Worm (Caenorhabditis elegans) whole organism, young adult: Measurements from ENCODE around the gene R07E5.19.

ENCODE experiments used
- C06A6.2 ChIP-seq: fragments of 200-800 bp; sonication (Bioruptor generic); conservative IDR thresholded peaks from 2 replicates; pipeline ENCODE4 v1.3.6; 2022; ENCODE audit warnings: missing genetic modification characterization, missing compliant biosample characterization
- F22D6.2 ChIP-seq: sonication (generic microtip); optimal IDR thresholded peaks from 2 replicates; lab custom pipeline; 2016; ENCODE audit warnings: mild to moderate bottlenecking, missing genetic modification characterization, missing compliant biosample characterization
- F57C9.4 ChIP-seq: sonication (generic microtip); optimal IDR thresholded peaks from 2 replicates; lab custom pipeline; 2017; ENCODE audit warnings: mild to moderate bottlenecking, missing genetic modification characterization, missing compliant biosample characterization
- K11D2.4 ChIP-seq: fragments of 200-800 bp; sonication (Bioruptor generic); IDR thresholded peaks from 2 replicates; pipeline ENCODE4 v1.3.6; 2022; ENCODE audit warnings: missing genetic modification reagents, missing genetic modification characterization, missing compliant biosample characterization
- T07F8.4 ChIP-seq: sonication (generic microtip); optimal IDR thresholded peaks from 2 replicates; lab custom pipeline; 2016; ENCODE audit warnings: mild to moderate bottlenecking, missing genetic modification characterization, moderate library complexity, missing compliant biosample characterization
- Y53G8AR.9 ChIP-seq: fragments of 200-800 bp; sonication (Bioruptor generic); conservative IDR thresholded peaks from 2 replicates; pipeline ENCODE4 v1.3.6; 2022; ENCODE audit warnings: missing genetic modification reagents, missing genetic modification characterization, missing compliant biosample characterization
- Y67H2A.10 ChIP-seq: fragments of 200-800 bp; sonication (Bioruptor generic); conservative IDR thresholded peaks from 2 replicates; pipeline ENCODE4 v1.3.6; 2022; ENCODE audit warnings: missing genetic modification reagents, missing genetic modification characterization, missing compliant biosample characterization
- atf-7 ChIP-seq: sonication (generic microtip); optimal IDR thresholded peaks from 2 replicates; lab custom pipeline; 2017; ENCODE audit warnings: mild to moderate bottlenecking, missing genetic modification characterization, missing compliant biosample characterization
- athp-1 ChIP-seq: sonication (generic microtip); optimal IDR thresholded peaks from 2 replicates; lab custom pipeline; 2017; ENCODE audit warnings: mild to moderate bottlenecking, missing genetic modification characterization, missing compliant biosample characterization
- attf-3 ChIP-seq: fragments of 200-800 bp; sonication (Bioruptor generic); conservative IDR thresholded peaks from 2 replicates; pipeline ENCODE4 v1.3.6; 2022; ENCODE audit warnings: missing genetic modification reagents, missing genetic modification characterization, missing compliant biosample characterization
- cebp-2 ChIP-seq: fragments of 200-800 bp; sonication (Bioruptor generic); IDR thresholded peaks from 2 replicates; pipeline ENCODE4 v1.3.6; 2022; ENCODE audit warnings: missing genetic modification characterization, missing compliant biosample characterization
- ceh-100 ChIP-seq: fragments of 200-800 bp; sonication (Bioruptor generic); IDR thresholded peaks from 2 replicates; pipeline ENCODE4 v1.3.6; 2022; ENCODE audit warnings: missing genetic modification reagents, missing genetic modification characterization, missing compliant biosample characterization
- ceh-40 ChIP-seq: fragments of 200-800 bp; sonication (Bioruptor generic); IDR thresholded peaks from 2 replicates; pipeline ENCODE4 v1.3.6; 2022; ENCODE audit warnings: missing genetic modification characterization, missing compliant biosample characterization
- dox-1 ChIP-seq: fragments of 200-800 bp; sonication (Bioruptor generic); IDR thresholded peaks from 2 replicates; pipeline ENCODE4 v1.3.6; 2022; ENCODE audit warnings: missing genetic modification reagents, missing genetic modification characterization, missing compliant biosample characterization
- dpff-1 ChIP-seq: sonication (generic microtip); optimal IDR thresholded peaks from 2 replicates; lab custom pipeline; 2017; ENCODE audit warnings: mild to moderate bottlenecking, missing genetic modification characterization, missing compliant biosample characterization
- gei-17 ChIP-seq: fragments of 200-800 bp; sonication (Bioruptor generic); optimal IDR thresholded peaks from 2 replicates; lab custom pipeline; 2018; ENCODE audit warnings: mild to moderate bottlenecking, missing genetic modification characterization, missing compliant biosample characterization
- him-1 ChIP-seq: sonication (generic microtip); optimal IDR thresholded peaks from 2 replicates; lab custom pipeline; 2016; ENCODE audit warnings: missing genotype, missing genetic modification reagents, missing genetic modification characterization, missing compliant biosample characterization
- hmg-20 ChIP-seq: fragments of 200-800 bp; sonication (Bioruptor generic); IDR thresholded peaks from 2 replicates; pipeline ENCODE4 v1.3.6; 2022; ENCODE audit warnings: missing genetic modification reagents, missing genetic modification characterization, missing compliant biosample characterization
- lag-1 ChIP-seq: fragments of 200-800 bp; sonication (Bioruptor generic); IDR thresholded peaks from 2 replicates; pipeline ENCODE4 v1.3.6; 2022; ENCODE audit warnings: missing genetic modification reagents, missing genetic modification characterization, missing compliant biosample characterization
- let-607 ChIP-seq, 2 experiments: fragments of 200-800 bp in 1 of 2; sonication (Bioruptor generic) in 1 of 2; sonication (generic microtip) in 1 of 2; optimal IDR thresholded peaks; 2 replicates each; lab custom pipeline; 2016 to 2018; ENCODE audit warnings: mild to moderate bottlenecking in 2 of 2, missing compliant biosample characterization in 2 of 2, missing genetic modification characterization in 2 of 2, moderate library complexity in 2 of 2, missing genotype in 1 of 2
- madf-6 ChIP-seq: fragments of 200-800 bp; sonication (Bioruptor generic); IDR thresholded peaks from 2 replicates; pipeline ENCODE4 v1.3.6; 2022; ENCODE audit warnings: missing genetic modification reagents, missing genetic modification characterization, missing compliant biosample characterization
- mes-4 ChIP-seq: sonication (generic microtip); optimal IDR thresholded peaks from 2 replicates; lab custom pipeline; 2016; ENCODE audit warnings: missing genotype, missing genetic modification characterization, missing compliant biosample characterization
- nfya-1 ChIP-seq: sonication (generic microtip); optimal IDR thresholded peaks from 2 replicates; lab custom pipeline; 2017; ENCODE audit warnings: antibody characterized with exemption, missing compliant biosample characterization, missing genetic modification characterization, borderline replicate concordance; ENCODE audit not compliant: insufficient read depth
- nhr-27 ChIP-seq: fragments of 200-800 bp; sonication (Bioruptor generic); optimal IDR thresholded peaks from 2 replicates; lab custom pipeline; 2018; ENCODE audit warnings: mild to moderate bottlenecking, missing genetic modification characterization, moderate library complexity, missing compliant biosample characterization
- nhr-90 ChIP-seq: sonication (generic microtip); optimal IDR thresholded peaks from 2 replicates; lab custom pipeline; 2016; ENCODE audit warnings: missing genotype, mild to moderate bottlenecking, missing genetic modification characterization, missing compliant biosample characterization
- pbrm-1 ChIP-seq: fragments of 200-800 bp; sonication (Bioruptor generic); IDR thresholded peaks from 2 replicates; pipeline ENCODE4 v1.3.6; 2022; ENCODE audit warnings: missing genetic modification reagents, missing genetic modification characterization, missing compliant biosample characterization
- rcor-1 ChIP-seq: fragments of 200-800 bp; sonication (Bioruptor generic); IDR thresholded peaks from 2 replicates; pipeline ENCODE4 v1.3.6; 2022; ENCODE audit warnings: missing genetic modification reagents, missing genetic modification characterization, missing compliant biosample characterization
- repo-1 ChIP-seq: sonication (generic microtip); optimal IDR thresholded peaks from 2 replicates; lab custom pipeline; 2017; ENCODE audit warnings: mild to moderate bottlenecking, missing genetic modification characterization, missing compliant biosample characterization
- snpc-1.1 ChIP-seq: sonication (generic microtip); optimal IDR thresholded peaks from 2 replicates; lab custom pipeline; 2017; ENCODE audit warnings: missing genetic modification characterization, mild to moderate bottlenecking, missing compliant biosample characterization, antibody characterized with exemption, moderate library complexity, missing genotype, missing genetic modification reagents; ENCODE audit not compliant: insufficient read depth
- snpc-3.4 ChIP-seq: sonication (generic microtip); optimal IDR thresholded peaks from 2 replicates; lab custom pipeline; 2017; ENCODE audit warnings: missing genetic modification characterization, mild to moderate bottlenecking, missing compliant biosample characterization, antibody characterized with exemption, moderate library complexity, missing genotype, missing genetic modification reagents
- snpc-4 ChIP-seq, 5 experiments: fragments of 150-350 bp in 1 of 5; sonication (generic microtip) in 4 of 5; optimal IDR thresholded peaks; 2 replicates each; lab custom pipeline; 2014 to 2018; ENCODE audit warnings: missing genetic modification characterization in 5 of 5, missing biosample characterization in 3 of 5, antibody characterized with exemption in 2 of 5, mild to moderate bottlenecking in 2 of 5, missing compliant biosample characterization in 2 of 5, missing genotype in 2 of 5, moderate library complexity in 2 of 5, missing genetic modification reagents in 1 of 5
- somi-1 ChIP-seq: fragments of 200-800 bp; sonication (Bioruptor generic); optimal IDR thresholded peaks from 2 replicates; lab custom pipeline; 2018; ENCODE audit warnings: mild to moderate bottlenecking, missing genetic modification characterization, missing compliant biosample characterization
- tbx-9 ChIP-seq: sonication (generic microtip); optimal IDR thresholded peaks from 2 replicates; lab custom pipeline; 2016; ENCODE audit warnings: borderline replicate concordance, missing genetic modification characterization, inconsistent platforms, missing compliant biosample characterization
- ztf-25 ChIP-seq: fragments of 200-800 bp; sonication (Bioruptor generic); IDR thresholded peaks from 2 replicates; pipeline ENCODE4 v1.3.6; 2022; ENCODE audit warnings: missing genetic modification reagents, missing genetic modification characterization, missing compliant biosample characterization
- ztf-26 ChIP-seq: sonication (generic microtip); optimal IDR thresholded peaks from 2 replicates; lab custom pipeline; 2017; ENCODE audit warnings: missing genetic modification characterization, missing compliant biosample characterization

Gene R07E5.19

ce11 chrIII:4417956-4418355, at the start of gene R07E5.19, which contains the start of gene pdcd-2:
TSS of gene R07E5.19 (minus strand) at chrIII:4418056.
TSS of gene pdcd-2 (minus strand) at chrIII:4418057.
- TF ChIP-seq pbrm-1 (GFP tag; lab: Robert Waterston, UW) (no peak), snpc-4 (GFP tag; optimal IDR thresholded peaks at IDR 0.05; lab: Kevin White, UChicago) (no peak), snpc-4 (tag; optimal IDR thresholded peaks at IDR 0.05; lab: Kevin White, UChicago) (no peak), snpc-3.4 (no peak), rcor-1 (GFP tag; lab: Robert Waterston, UW) (no peak), F22D6.2 (no peak), dox-1 (no peak), ztf-25 (no peak)

- TF ChIP-seq mes-4, result no peak
- no peak for TF ChIP-seq lag-1 (GFP tag; lab: Robert Waterston, UW)
- TF ChIP-seq cebp-2 (GFP tag; lab: Robert Waterston, UW), result no peak
- no peak for TF ChIP-seq T07F8.4 (tag; lab: Kevin White, UChicago)
- no peak for TF ChIP-seq snpc-1.1 (tag; lab: Kevin White, UChicago)
- no peak for TF ChIP-seq gei-17
- no peak for TF ChIP-seq repo-1 (tag; lab: Kevin White, UChicago)
- TF ChIP-seq ceh-40 (GFP tag; lab: Robert Waterston, UW), result no peak
- no peak for TF ChIP-seq let-607 (tag; optimal IDR thresholded peaks at IDR 0.05; lab: Kevin White, UChicago)
Observed at ce11 chrIII:4467277-4467676, 49.4 kb upstream of the R07E5.19 start, which contains the start of gene ndg-4. TSS of gene ndg-4 (minus strand) at chrIII:4467377.

- TF ChIP-seq tbx-9 (tag; lab: Kevin White, UChicago), result no peak
- TF ChIP-seq K11D2.4 (GFP tag; lab: Robert Waterston, UW), result no peak
- TF ChIP-seq ceh-100 (GFP tag; lab: Robert Waterston, UW), result no peak
- no peak for TF ChIP-seq him-1 (tag; lab: Kevin White, UChicago)
- TF ChIP-seq F57C9.4 (tag; lab: Kevin White, UChicago), result no peak
Observed at ce11 chrIII:4461337-4461736, 43.5 kb upstream of the R07E5.19 start.

ce11 chrIII:4460242-4460641, 42.4 kb upstream of the R07E5.19 start:
- TF ChIP-seq athp-1 (tag; lab: Kevin White, UChicago) (no peak), Y67H2A.10 (GFP tag; lab: Robert Waterston, UW) (no peak), nfya-1 (tag; lab: Kevin White, UChicago) (no peak), dox-1 (no peak), nhr-27 (tag; lab: Kevin White, UChicago) (no peak), nhr-90 (tag; lab: Kevin White, UChicago) (no peak), dpff-1 (tag; lab: Kevin White, UChicago) (no peak), C06A6.2 (GFP tag; lab: Robert Waterston, UW) (no peak), Y53G8AR.9 (GFP tag; lab: Robert Waterston, UW) (no peak), hmg-20 (GFP tag; lab: Robert Waterston, UW) (no peak), ceh-100 (GFP tag; lab: Robert Waterston, UW) (no peak), ztf-26 (tag; lab: Kevin White, UChicago) (no peak), madf-6 (GFP tag; lab: Robert Waterston, UW) (no peak), him-1 (tag; lab: Kevin White, UChicago) (no peak), atf-7 (tag; lab: Kevin White, UChicago) (no peak), somi-1 (GFP tag; lab: Kevin White, UChicago) (no peak), attf-3 (GFP tag; lab: Robert Waterston, UW) (no peak), ceh-40 (GFP tag; lab: Robert Waterston, UW) (no peak)
